Fruit fly (Drosophila melanogaster): ENCODE results near the gene CG14042.

The CG14042 gene

DNA sequence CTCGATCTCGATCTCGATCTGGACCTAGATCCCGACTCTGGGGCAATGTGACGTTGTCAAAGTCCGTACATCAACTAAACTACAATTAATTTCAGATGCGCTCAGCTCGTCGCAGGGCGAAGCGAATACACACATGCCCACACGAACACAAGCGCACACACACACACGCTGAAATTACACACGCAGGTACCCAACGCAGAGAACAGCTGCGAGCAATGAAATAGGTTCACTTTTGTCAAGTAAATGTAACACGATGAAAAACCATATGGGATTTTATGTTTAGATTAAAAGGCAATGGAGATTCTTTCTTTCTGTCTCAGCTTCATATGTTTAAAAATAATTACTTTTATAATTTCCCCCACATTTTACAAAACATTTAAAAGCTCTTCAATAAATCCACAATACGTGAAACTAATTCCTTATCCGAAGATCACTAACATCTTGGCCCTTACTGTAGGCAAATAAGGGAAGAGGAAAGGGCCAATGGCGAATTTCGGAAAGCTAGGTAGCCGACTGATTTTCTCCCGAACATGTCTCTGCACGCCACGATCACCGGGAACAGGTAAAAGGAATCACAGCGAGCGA is 37.1 kb upstream of the CG14042 start (continued):
- TF ChIP-seq ewg (GFP tag; optimal IDR thresholded peaks at IDR 0.05) (peak; percentile 54), ken (GFP tag; IDR thresholded peaks at IDR 0.05) (peak; percentile 51; the same call in 2 of the 3 replicates), stc (GFP tag; IDR thresholded peaks at IDR 0.05) (peak; percentile 73), CG13894 (tag; optimal IDR thresholded peaks at IDR 0.05) (peak; percentile 67), Poxn (GFP tag; IDR thresholded peaks at IDR 0.05) (peak; percentile 56), Camta (GFP tag; optimal IDR thresholded peaks at IDR 0.05) (peak; percentile 72), Dll (GFP tag; IDR thresholded peaks at IDR 0.05; ENCODE audit: partially characterized antibody) (no peak), CG9817 (tag; optimal IDR thresholded peaks at IDR 0.05) (peak; percentile 72), CkIIα-i1 (GFP tag; IDR thresholded peaks at IDR 0.05) (no peak), CG8478 (optimal IDR thresholded peaks at IDR 0.05) (no peak), onecut (GFP tag; IDR thresholded peaks at IDR 0.05) (peak; percentile 79), CG10959 (GFP tag; IDR thresholded peaks at IDR 0.05) (peak; percentile 70), bcd (GFP tag; optimal IDR thresholded peaks at IDR 0.05) (peak; percentile 80), fu2 (GFP tag; optimal IDR thresholded peaks at IDR 0.05) (peak; percentile 62), CG17385 (GFP tag; optimal IDR thresholded peaks at IDR 0.05) (peak; percentile 78), kni (GFP tag; optimal IDR thresholded peaks at IDR 0.05) (peak; percentile 78), CG32772 (GFP tag; IDR thresholded peaks at IDR 0.05) (peak; percentile 70), CG4707 (GFP tag; optimal IDR thresholded peaks at IDR 0.05) (peak; percentile 69), Dip2 (GFP tag; IDR thresholded peaks at IDR 0.05) (no peak), btn (GFP tag; optimal IDR thresholded peaks at IDR 0.05) (no peak), pan (optimal IDR thresholded peaks at IDR 0.05) (no peak), pan (GFP tag; optimal IDR thresholded peaks at IDR 0.05 in 1 of 2, IDR thresholded peaks at IDR 0.05 in 1 of 2) (peak in 1 of 2 experiments; percentile 82), tin (GFP tag; optimal IDR thresholded peaks at IDR 0.05) (peak; percentile 74), ara (GFP tag; IDR thresholded peaks at IDR 0.05) (peak; percentile 80), Side (GFP tag; optimal IDR thresholded peaks at IDR 0.05) (peak; percentile 81), CG15479 (GFP tag; optimal IDR thresholded peaks at IDR 0.05) (peak; percentile 51), chm (GFP tag; IDR thresholded peaks at IDR 0.05) (peak; percentile 87), fd64A (GFP tag; optimal IDR thresholded peaks at IDR 0.05) (no peak), CG17912 (GFP tag; optimal IDR thresholded peaks at IDR 0.05) (no peak), Antp (GFP tag; optimal IDR thresholded peaks at IDR 0.05) (peak; percentile 75), CG10565 (GFP tag; optimal IDR thresholded peaks at IDR 0.05) (no peak), YL-1 (GFP tag; optimal IDR thresholded peaks at IDR 0.05) (peak; percentile 51), CG16863 (GFP tag; optimal IDR thresholded peaks at IDR 0.05) (peak; percentile 64), Hr78 (GFP tag; optimal IDR thresholded peaks at IDR 0.05) (peak in 1 of 2 experiments; percentile 60), CG12071 (GFP tag; optimal IDR thresholded peaks at IDR 0.05) (peak; percentile 59), Awh (GFP tag; IDR thresholded peaks at IDR 0.05) (peak; percentile 84), hbn (GFP tag; IDR thresholded peaks at IDR 0.05; ENCODE audit: partially characterized antibody) (no peak), grau (tag; optimal IDR thresholded peaks at IDR 0.05) (peak; percentile 68), Rx (GFP tag; IDR thresholded peaks at IDR 0.05) (peak; percentile 70), B-H2 (GFP tag; optimal IDR thresholded peaks at IDR 0.05) (peak; percentile 43), esg (GFP tag; conservative IDR thresholded peaks at IDR 0.05) (peak; percentile 76), Dfd (GFP tag; optimal IDR thresholded peaks at IDR 0.05) (no peak), gfzf (GFP tag; optimal IDR thresholded peaks at IDR 0.05) (no peak), crc (GFP tag; optimal IDR thresholded peaks at IDR 0.05) (peak; percentile 59), CG7987 (GFP tag; optimal IDR thresholded peaks at IDR 0.05) (peak; percentile 24), H15 (GFP tag; IDR thresholded peaks at IDR 0.05) (0 out of 3 replicates have a peak, but pooled peaks have one; percentile 45), E2f2 (GFP tag; IDR thresholded peaks at IDR 0.05) (peak; percentile 63), dan (GFP tag; IDR thresholded peaks at IDR 0.05) (no peak), CHES-1-like (GFP tag; optimal IDR thresholded peaks at IDR 0.05) (peak; percentile 58), Tbp (GFP tag; optimal IDR thresholded peaks at IDR 0.05) (no peak), Oaz (GFP tag; IDR thresholded peaks at IDR 0.05) (peak; percentile 58)
